Fruit fly (Drosophila melanogaster) whole organism, embryonic: ENCODE results near the gene Klp67A.

ENCODE experiments used
- Antp ChIP-seq: fragments of 200-800 bp; sonication (Bioruptor generic); optimal IDR thresholded peaks from 3 replicates; lab custom pipeline; 2016; ENCODE audit warnings: missing biosample characterization, missing genetic modification characterization
- Awh ChIP-seq: fragments of 200-800 bp; sonication (Bioruptor generic); IDR thresholded peaks from 2 replicates; pipeline ENCODE4, ENCODE4 v1.3.6; 2022; ENCODE audit warnings: missing biosample characterization, missing genetic modification characterization
- CG11696 ChIP-seq: fragments of 200-800 bp; sonication (Bioruptor generic); IDR thresholded peaks from 2 replicates; pipeline ENCODE4 v1.3.6; 2022; ENCODE audit warnings: missing biosample characterization, missing genetic modification characterization
- CG1233 ChIP-seq: fragments of 200-800 bp; sonication (Bioruptor generic); optimal IDR thresholded peaks from 4 replicates; lab custom pipeline; 2018; ENCODE audit warnings: missing biosample characterization, mild to moderate bottlenecking, missing genetic modification characterization
- CG13624 ChIP-seq: fragments of 200-800 bp; sonication (Bioruptor generic); optimal IDR thresholded peaks from 2 replicates; lab custom pipeline; 2016; ENCODE audit warnings: missing biosample characterization, missing genetic modification characterization
- CG14667 ChIP-seq: fragments of 200-800 bp; sonication (Bioruptor generic); IDR thresholded peaks from 2 replicates; pipeline ENCODE4 v1.3.6; 2022; ENCODE audit warnings: missing biosample characterization, missing genetic modification characterization
- CG1647 ChIP-seq: fragments of 200-800 bp; sonication (Bioruptor generic); optimal IDR thresholded peaks from 3 replicates; lab custom pipeline; 2016; ENCODE audit warnings: missing biosample characterization, missing genetic modification characterization
- CG17328 ChIP-seq: fragments of 200-800 bp; sonication (Bioruptor generic); IDR thresholded peaks from 2 replicates; pipeline ENCODE4 v1.3.6; 2022; ENCODE audit warnings: missing biosample characterization, missing genetic modification characterization
- CG18011 ChIP-seq: fragments of 200-800 bp; sonication (Bioruptor generic); optimal IDR thresholded peaks from 2 replicates; lab custom pipeline; 2017; ENCODE audit warnings: missing biosample characterization, missing genetic modification characterization, mild to moderate bottlenecking, moderate library complexity, missing genotype
- CG2712 ChIP-seq: fragments of 200-800 bp; optimal IDR thresholded peaks from 3 replicates; lab custom pipeline; 2019; ENCODE audit warnings: missing biosample characterization, mild to moderate bottlenecking, missing genetic modification characterization, moderate library complexity
- CG3281 ChIP-seq: fragments of 200-800 bp; sonication (Bioruptor generic); optimal IDR thresholded peaks from 3 replicates; lab custom pipeline; 2017; ENCODE audit warnings: missing biosample characterization, mild to moderate bottlenecking, missing genetic modification characterization
- CG3407 ChIP-seq: fragments of 200-800 bp; sonication (Bioruptor generic); optimal IDR thresholded peaks from 2 replicates; lab custom pipeline; 2018; ENCODE audit warnings: missing biosample characterization, mild to moderate bottlenecking, missing genetic modification characterization
- CG3838 ChIP-seq: fragments of 200-800 bp; sonication (Bioruptor generic); optimal IDR thresholded peaks from 3 replicates; lab custom pipeline; 2016; ENCODE audit warnings: missing biosample characterization, missing genetic modification characterization
- CG5245 ChIP-seq: fragments of 200-800 bp; sonication (Bioruptor generic); optimal IDR thresholded peaks from 3 replicates; lab custom pipeline; 2016; ENCODE audit warnings: missing biosample characterization, missing genetic modification characterization
- CG6254 ChIP-seq: fragments of 200-800 bp; sonication (Bioruptor generic); optimal IDR thresholded peaks from 3 replicates; lab custom pipeline; 2017; ENCODE audit warnings: mild to moderate bottlenecking, missing biosample characterization, missing genetic modification reagents, missing genetic modification characterization
- CG7745 ChIP-seq: fragments of 200-800 bp; sonication (Bioruptor generic); optimal IDR thresholded peaks from 2 replicates; lab custom pipeline; 2018; ENCODE audit warnings: missing biosample characterization, mild to moderate bottlenecking, missing genetic modification characterization, moderate library complexity
- Dip3 ChIP-seq: fragments of 200-800 bp; sonication (Bioruptor generic); optimal IDR thresholded peaks from 3 replicates; lab custom pipeline; 2016; ENCODE audit warnings: missing biosample characterization, missing genetic modification characterization
- Dll ChIP-seq: fragments of 200-800 bp; sonication (Bioruptor generic); IDR thresholded peaks from 4 replicates; pipeline ENCODE4 v1.3.6; 2022; ENCODE audit warnings: missing biosample characterization, missing genetic modification characterization; ENCODE audit not compliant: partially characterized antibody
- ERR ChIP-seq: fragments of 200-800 bp; sonication (Bioruptor generic); optimal IDR thresholded peaks from 2 replicates; lab custom pipeline; 2016; ENCODE audit warnings: missing biosample characterization, missing genetic modification characterization
- Eip74EF ChIP-seq, 2 experiments: fragments of 200-800 bp in 1 of 2; fragments of >200 bp in 1 of 2; sonication (Bioruptor generic) in 1 of 2; optimal IDR thresholded peaks; 2 replicates each; lab custom pipeline; 2017 to 2019; ENCODE audit warnings: missing biosample characterization in 2 of 2, missing genetic modification characterization in 2 of 2, mild to moderate bottlenecking in 1 of 2, moderate library complexity in 1 of 2
- Fer1 ChIP-seq: fragments of 200-800 bp; sonication (Bioruptor generic); optimal IDR thresholded peaks from 2 replicates; lab custom pipeline; 2017; ENCODE audit warnings: missing biosample characterization, mild to moderate bottlenecking, missing genetic modification characterization
- Fer3 ChIP-seq: fragments of 200-800 bp; sonication (Bioruptor generic); optimal IDR thresholded peaks from 2 replicates; lab custom pipeline; 2018; ENCODE audit warnings: missing biosample characterization, mild to moderate bottlenecking, missing genetic modification characterization, moderate library complexity
- Hr39 ChIP-seq: fragments of >200 bp; optimal IDR thresholded peaks from 2 replicates; lab custom pipeline; 2017
- Hsf ChIP-seq: fragments of 200-800 bp; sonication (Bioruptor generic); optimal IDR thresholded peaks from 3 replicates; lab custom pipeline; 2016; ENCODE audit warnings: missing biosample characterization, missing genetic modification characterization
- Jarid2 ChIP-seq: fragments of 200-800 bp; sonication (Bioruptor generic); optimal IDR thresholded peaks from 3 replicates; lab custom pipeline; 2017; ENCODE audit warnings: mild to moderate bottlenecking, missing biosample characterization, missing genetic modification reagents, missing genetic modification characterization
- MTF-1 ChIP-seq: fragments of 200-800 bp; sonication (Bioruptor generic); optimal IDR thresholded peaks from 2 replicates; lab custom pipeline; 2018; ENCODE audit warnings: missing biosample characterization, mild to moderate bottlenecking, missing genetic modification characterization, borderline replicate concordance
- Neu2 ChIP-seq: fragments of 200-800 bp; sonication (Bioruptor generic); optimal IDR thresholded peaks from 3 replicates; lab custom pipeline; 2016; ENCODE audit warnings: missing biosample characterization, missing genetic modification characterization, borderline replicate concordance
- Nf-YA ChIP-seq: fragments of 200-800 bp; sonication (Bioruptor generic); IDR thresholded peaks from 2 replicates; pipeline ENCODE4 v1.3.6; 2022; ENCODE audit warnings: missing biosample characterization, missing genetic modification characterization
- PHDP ChIP-seq: fragments of 200-800 bp; sonication (Bioruptor generic); optimal IDR thresholded peaks from 3 replicates; lab custom pipeline; 2018; ENCODE audit warnings: missing biosample characterization, mild to moderate bottlenecking, missing genetic modification characterization, moderate library complexity
- Ptx1 ChIP-seq: fragments of 200-800 bp; sonication (Bioruptor generic); IDR thresholded peaks from 2 replicates; pipeline ENCODE4 v1.3.6; 2022; ENCODE audit warnings: missing biosample characterization, missing genetic modification characterization
- Rfx ChIP-seq: fragments of 200-800 bp; sonication (Bioruptor generic); IDR thresholded peaks from 2 replicates; pipeline ENCODE4 v1.3.6; 2022; ENCODE audit warnings: missing biosample characterization, missing genetic modification characterization
- Side ChIP-seq: fragments of 200-800 bp; sonication (Bioruptor generic); optimal IDR thresholded peaks from 2 replicates; lab custom pipeline; 2016; ENCODE audit warnings: missing biosample characterization, missing genetic modification characterization
- Spps ChIP-seq: fragments of 200-800 bp; sonication (Bioruptor generic); optimal IDR thresholded peaks from 2 replicates; lab custom pipeline; 2018; ENCODE audit warnings: missing biosample characterization, mild to moderate bottlenecking, missing genetic modification characterization
- Stat92E ChIP-seq, 3 experiments: fragments of >200 bp in 2 of 3; fragments of 200-800 bp in 1 of 3; sonication (Bioruptor generic) in 1 of 3; optimal IDR thresholded peaks; 2 replicates each; lab custom pipeline; 2017 to 2019; ENCODE audit warnings: missing biosample characterization in 3 of 3, missing genetic modification characterization in 3 of 3, mild to moderate bottlenecking in 1 of 3, moderate library complexity in 1 of 3
- Vsx1 ChIP-seq: fragments of 200-800 bp; sonication (Bioruptor generic); optimal IDR thresholded peaks from 2 replicates; lab custom pipeline; 2017; ENCODE audit warnings: missing biosample characterization, mild to moderate bottlenecking, missing genetic modification characterization, missing genetic modification reagents
- ara ChIP-seq: fragments of 200-800 bp; sonication (Bioruptor generic); IDR thresholded peaks from 2 replicates; pipeline ENCODE4 v1.3.6; 2022; ENCODE audit warnings: missing biosample characterization, missing genetic modification characterization
- dmrt99B ChIP-seq: fragments of 200-800 bp; sonication (Bioruptor generic); optimal IDR thresholded peaks from 2 replicates; lab custom pipeline; 2018; ENCODE audit warnings: missing biosample characterization, mild to moderate bottlenecking, missing genetic modification characterization, moderate library complexity
- dysf ChIP-seq: fragments of 200-800 bp; sonication (Bioruptor generic); IDR thresholded peaks from 3 replicates; pipeline ENCODE4 v1.3.6; 2022; ENCODE audit warnings: missing biosample characterization, missing genetic modification characterization
- esg ChIP-seq: fragments of 200-800 bp; sonication (Bioruptor generic); conservative IDR thresholded peaks from 2 replicates; pipeline ENCODE4 v1.3.6; 2022; ENCODE audit warnings: missing biosample characterization, missing genetic modification characterization
- jigr1 ChIP-seq: fragments of 200-800 bp; sonication (Bioruptor generic); IDR thresholded peaks from 3 replicates; pipeline ENCODE4 v1.3.6; 2022; ENCODE audit warnings: missing biosample characterization, missing genetic modification characterization
- ken ChIP-seq: fragments of 200-800 bp; sonication (Bioruptor generic); IDR thresholded peaks from 3 replicates; pipeline ENCODE4 v1.3.6; 2022; ENCODE audit warnings: missing biosample characterization, missing genetic modification characterization
- peb ChIP-seq: fragments of 200-800 bp; sonication (Bioruptor generic); IDR thresholded peaks from 2 replicates; pipeline ENCODE4 v1.3.6; 2022; ENCODE audit warnings: missing biosample characterization, missing genetic modification characterization
- salm ChIP-seq: fragments of 200-800 bp; sonication (Bioruptor generic); optimal IDR thresholded peaks from 2 replicates; lab custom pipeline; 2018; ENCODE audit warnings: missing biosample characterization, mild to moderate bottlenecking, missing genetic modification characterization
- seq ChIP-seq: fragments of 200-800 bp; sonication (Bioruptor generic); IDR thresholded peaks from 2 replicates; pipeline ENCODE4 v1.3.6; 2022; ENCODE audit warnings: missing biosample characterization, missing genetic modification characterization
- stc ChIP-seq: fragments of 200-800 bp; sonication (Bioruptor generic); IDR thresholded peaks from 2 replicates; pipeline ENCODE4 v1.3.6; 2022; ENCODE audit warnings: missing biosample characterization, missing genetic modification characterization
- tap ChIP-seq: fragments of 200-800 bp; optimal IDR thresholded peaks from 3 replicates; lab custom pipeline; 2019; ENCODE audit warnings: missing biosample characterization, mild to moderate bottlenecking, missing genetic modification characterization, moderate library complexity
- tgo ChIP-seq: fragments of 200-800 bp; sonication (Bioruptor generic); IDR thresholded peaks from 3 replicates; pipeline ENCODE4 v1.3.6; 2022; ENCODE audit warnings: missing biosample characterization, missing genetic modification characterization
- trem ChIP-seq: fragments of 200-800 bp; optimal IDR thresholded peaks from 3 replicates; lab custom pipeline; 2019; ENCODE audit warnings: missing biosample characterization, mild to moderate bottlenecking, missing genetic modification characterization, moderate library complexity
- twi ChIP-seq: fragments of 200-800 bp; optimal IDR thresholded peaks from 2 replicates; lab custom pipeline; 2019; ENCODE audit warnings: missing biosample characterization, mild to moderate bottlenecking, missing genetic modification characterization, moderate library complexity
- wek ChIP-seq: fragments of 200-800 bp; sonication (Bioruptor generic); optimal IDR thresholded peaks from 3 replicates; lab custom pipeline; 2018; ENCODE audit warnings: missing biosample characterization, mild to moderate bottlenecking, missing genetic modification characterization, moderate library complexity

Gene Klp67A

dm6 chr3L:9373374-9374004 is 6.6 kb upstream of the Klp67A start (continued):
- TF ChIP-seq tap (peak; percentile 59), Antp (GFP tag; lab: Kevin White, UChicago) (no peak), CG17328 (GFP tag; lab: Robert Waterston, UW) (peak; percentile 81), CG3838 (no peak), CG14667 (0 out of 2 replicates have a peak, but pooled peaks have one; percentile 23), dysf (peak; percentile 75), Fer3 (peak; percentile 70), ken (GFP tag; lab: Robert Waterston, UW) (peak; percentile 73), Vsx1 (GFP tag; lab: Kevin White, UChicago) (peak; percentile 66), Jarid2 (GFP tag; lab: Kevin White, UChicago) (peak; percentile 9), seq (peak; percentile 54), CG5245 (GFP tag; lab: Kevin White, UChicago) (peak; percentile 44), trem (tag; lab: Kevin White, UChicago) (peak; percentile 56), twi (tag; lab: Kevin White, UChicago) (no peak), CG2712 (tag; lab: Kevin White, UChicago) (peak; percentile 72), Dip3 (GFP tag; lab: Kevin White, UChicago) (peak; percentile 34), Nf-YA (GFP tag; lab: Robert Waterston, UW) (peak; percentile 28; the same call in 1 of the 2 replicates), dmrt99B (tag; lab: Kevin White, UChicago) (peak; percentile 78), salm (tag; lab: Kevin White, UChicago) (peak; percentile 31), PHDP (tag; lab: Kevin White, UChicago) (peak; percentile 73), Rfx (GFP tag; lab: Robert Waterston, UW) (peak; percentile 86), esg (peak; percentile 48), Spps (peak; percentile 46), Awh (GFP tag; lab: Robert Waterston, UW) (peak; percentile 87), CG1233 (GFP tag; lab: Kevin White, UChicago) (peak; percentile 42), Stat92E (GFP tag; optimal IDR thresholded peaks at IDR 0.05; lab: Kevin White, UChicago) (peak in 1 of 3 experiments; percentile 36), ara (GFP tag; lab: Robert Waterston, UW) (peak; percentile 66; the same call in 1 of the 2 replicates), tgo (GFP tag; lab: Robert Waterston, UW) (peak; percentile 67; the same call in 2 of the 3 replicates), Dll (GFP tag; lab: Robert Waterston, UW) (peak; percentile 62; the same call in 2 of the 4 replicates), CG6254 (GFP tag; lab: Kevin White, UChicago) (peak; percentile 71), wek (GFP tag; lab: Kevin White, UChicago) (no peak), CG11696 (GFP tag; lab: Robert Waterston, UW) (peak; percentile 58), Fer1 (peak; percentile 81), CG3407 (GFP tag; lab: Kevin White, UChicago) (peak; percentile 54), stc (peak; percentile 79), CG18011 (peak; percentile 47), Hsf (GFP tag; lab: Kevin White, UChicago) (peak; percentile 48), Hr39 (lab: Kevin White, UChicago) (no peak), ERR (GFP tag; lab: Kevin White, UChicago) (no peak), Side (GFP tag; lab: Kevin White, UChicago) (no peak), MTF-1 (GFP tag; lab: Kevin White, UChicago) (peak; percentile 49), Neu2 (GFP tag; lab: Kevin White, UChicago) (no peak), jigr1 (no peak), Ptx1 (GFP tag; lab: Robert Waterston, UW) (peak; percentile 71), CG7745 (tag; lab: Kevin White, UChicago) (no peak), CG1647 (GFP tag; lab: Kevin White, UChicago) (no peak), CG3281 (GFP tag; lab: Kevin White, UChicago) (peak; percentile 77), CG13624 (GFP tag; lab: Kevin White, UChicago) (no peak), peb (GFP tag; lab: Robert Waterston, UW) (peak; percentile 40), Eip74EF (GFP tag; optimal IDR thresholded peaks at IDR 0.05; lab: Kevin White, UChicago) (peak in 1 of 2 experiments; percentile 53)
